Worm (Caenorhabditis elegans): ENCODE results near the gene F59B2.15.

Gene F59B2.15

ce11 chrIII:8974835-8975234 is 27.6 kb downstream of the F59B2.15 start (continued):
- no peak for TF ChIP-seq unc-130 (GFP tag; optimal IDR thresholded peaks at IDR 0.05)
- TF ChIP-seq let-607 (tag; optimal IDR thresholded peaks at IDR 0.05): peak in 1 of 2 experiments; percentile 54

- no peak for TF ChIP-seq Y56A3A.18 (GFP tag; IDR thresholded peaks at IDR 0.05)
- TF ChIP-seq egrh-3 (GFP tag; IDR thresholded peaks at IDR 0.05): no peak
- TF ChIP-seq ztf-25 (GFP tag; IDR thresholded peaks at IDR 0.05): no peak
- TF ChIP-seq lin-40 (tag; optimal IDR thresholded peaks at IDR 0.05): no peak
- TF ChIP-seq B0336.3 (GFP tag; IDR thresholded peaks at IDR 0.05): no peak
- TF ChIP-seq atf-7 (tag; optimal IDR thresholded peaks at IDR 0.05): no peak
Measured at ce11 chrIII:8973826-8974225, 28.6 kb downstream of the F59B2.15 start, which contains the start of gene R08D7.5. TSS of gene R08D7.5 (plus strand) at chrIII:8974126.

ce11 chrIII:8973163-8973562 is 29.3 kb downstream of the F59B2.15 start:
- TF ChIP-seq ceh-27 (GFP tag; optimal IDR thresholded peaks at IDR 0.05): peak; percentile 55
- no peak for TF ChIP-seq xnd-1 (tag; optimal IDR thresholded peaks at IDR 0.05)
- TF ChIP-seq lsy-27 (tag; optimal IDR thresholded peaks at IDR 0.05; ENCODE audit: borderline replicate concordance, insufficient read depth): no peak

ce11 chrIII:8971255-8972020 is 31.0 kb downstream of the F59B2.15 start, which contains the start of the genes eif-3.D and R08D7.4:
TSS of gene eif-3.D (minus strand) at chrIII:8971578.
TSS of gene R08D7.4 (plus strand) at chrIII:8971892.
- no peak for TF ChIP-seq F37B4.10 (GFP tag; IDR thresholded peaks at IDR 0.05)
- TF ChIP-seq zfh-2 (GFP tag; conservative IDR thresholded peaks at IDR 0.05): no peak
- TF ChIP-seq tlf-1 (GFP tag; optimal IDR thresholded peaks at IDR 0.05): no peak
- peak; percentile 33 for TF ChIP-seq dpl-1 (GFP tag; optimal IDR thresholded peaks at IDR 0.05)
- TF ChIP-seq lin-54 (GFP tag; optimal IDR thresholded peaks at IDR 0.05): peak; percentile 65
- TF ChIP-seq sea-2 (GFP tag; IDR thresholded peaks at IDR 0.05): no peak
- peak; percentile 30 for TF ChIP-seq F23B12.7 (tag; optimal IDR thresholded peaks at IDR 0.05; ENCODE audit: insufficient read depth)
- TF ChIP-seq let-607 (tag; optimal IDR thresholded peaks at IDR 0.05): peak in 1 of 2 experiments; percentile 30
- TF ChIP-seq hmg-1.2 (GFP tag; IDR thresholded peaks at IDR 0.05): peak; percentile 38; the same call in 1 of the 2 replicates
- TF ChIP-seq pbrm-1 (GFP tag; IDR thresholded peaks at IDR 0.05): no peak
- peak; percentile 33 for TF ChIP-seq snpc-1.3 (tag; optimal IDR thresholded peaks at IDR 0.05; ENCODE audit: insufficient read depth)
- TF ChIP-seq D2030.7 (GFP tag; IDR thresholded peaks at IDR 0.05): peak; percentile 25; the same call in 1 of the 2 replicates
- no peak for TF ChIP-seq Y56A3A.18 (GFP tag; IDR thresholded peaks at IDR 0.05)
- no peak for TF ChIP-seq lin-35 (GFP tag; optimal IDR thresholded peaks at IDR 0.05)
- TF ChIP-seq snpc-3.4 (tag; optimal IDR thresholded peaks at IDR 0.05): peak; percentile 36
- TF ChIP-seq zim-3 (tag; optimal IDR thresholded peaks at IDR 0.05): no peak
- no peak for TF ChIP-seq nfya-2 (GFP tag; IDR thresholded peaks at IDR 0.05)
- peak; percentile 38 for TF ChIP-seq lin-40 (tag; optimal IDR thresholded peaks at IDR 0.05)
- TF ChIP-seq Y95B8A.8 (GFP tag; IDR thresholded peaks at IDR 0.05): 0 out of 2 replicates have a peak, but pooled peaks have one; percentile 15
- TF ChIP-seq efl-1 (GFP tag; optimal IDR thresholded peaks at IDR 0.05): peak; percentile 3
- TF ChIP-seq pha-4 (tag; optimal IDR thresholded peaks at IDR 0.05): no peak
- TF ChIP-seq ceh-91 (GFP tag; IDR thresholded peaks at IDR 0.05): no peak
- peak; percentile 0 for TF ChIP-seq snpc-4 (GFP tag; optimal IDR thresholded peaks at IDR 0.05)
- TF ChIP-seq snpc-4 (tag; optimal IDR thresholded peaks at IDR 0.05): peak in 3 of 4 experiments; percentile 12 to 61 (median 20)
- peak; percentile 50 for TF ChIP-seq lsl-1 (GFP tag; optimal IDR thresholded peaks at IDR 0.05)
- no peak for TF ChIP-seq nhr-120 (GFP tag; IDR thresholded peaks at IDR 0.05)
- TF ChIP-seq cebp-1 (GFP tag; IDR thresholded peaks at IDR 0.05): no peak
- TF ChIP-seq cebp-1 (tag; optimal IDR thresholded peaks at IDR 0.05): peak; percentile 51
- TF ChIP-seq F22D6.2 (tag; optimal IDR thresholded peaks at IDR 0.05): no peak
- TF ChIP-seq F49E8.2 (tag; optimal IDR thresholded peaks at IDR 0.05; ENCODE audit: insufficient read depth): peak; percentile 6
- TF ChIP-seq dpff-1 (tag; optimal IDR thresholded peaks at IDR 0.05): no peak
- TF ChIP-seq tbp1 (GFP tag; optimal IDR thresholded peaks at IDR 0.05): peak; percentile 37
- peak; percentile 96 for TF ChIP-seq ztf-18 (tag; optimal IDR thresholded peaks at IDR 0.05)

Data from whole organism, young adult.